Fruit fly (Drosophila melanogaster) whole organism, pupa: Measurements from ENCODE around the gene CG17672.

Experiments used
- CG10348 ChIP-seq: fragments of 200-800 bp; sonication (Bioruptor generic); IDR thresholded peaks from 2 replicates; pipeline ENCODE4 v1.3.6; 2022; ENCODE audit warnings: missing biosample characterization, missing genetic modification characterization
- CG12605 ChIP-seq: fragments of 200-800 bp; sonication (Bioruptor generic); IDR thresholded peaks from 2 replicates; pipeline ENCODE4 v1.3.6; 2022; ENCODE audit warnings: missing biosample characterization, missing genetic modification characterization
- CG13204 ChIP-seq: fragments of 200-800 bp; sonication (Bioruptor generic); optimal IDR thresholded peaks from 2 replicates; lab custom pipeline; 2018; ENCODE audit warnings: missing biosample characterization, mild to moderate bottlenecking, missing genetic modification characterization, moderate library complexity
- CG14655 ChIP-seq: fragments of 200-800 bp; sonication (Bioruptor generic); optimal IDR thresholded peaks from 3 replicates; lab custom pipeline; 2017; ENCODE audit warnings: mild to moderate bottlenecking, missing biosample characterization, missing genetic modification reagents, missing genetic modification characterization
- CG15710 ChIP-seq: fragments of 200-800 bp; sonication (Bioruptor generic); optimal IDR thresholded peaks from 2 replicates; lab custom pipeline; 2018; ENCODE audit warnings: missing biosample characterization, mild to moderate bottlenecking, missing genetic modification characterization, moderate library complexity
- CG17806 ChIP-seq: fragments of 200-800 bp; sonication (Bioruptor generic); optimal IDR thresholded peaks from 2 replicates; lab custom pipeline; 2018; ENCODE audit warnings: missing biosample characterization, mild to moderate bottlenecking, missing genetic modification characterization, moderate library complexity
- CG32121 ChIP-seq: fragments of 200-800 bp; sonication (Bioruptor generic); IDR thresholded peaks from 2 replicates; pipeline ENCODE4 v1.3.6; 2022; ENCODE audit warnings: missing biosample characterization, missing genetic modification characterization
- CG34367 ChIP-seq: fragments of 200-800 bp; sonication (Bioruptor generic); optimal IDR thresholded peaks from 2 replicates; lab custom pipeline; 2018; ENCODE audit warnings: missing biosample characterization, mild to moderate bottlenecking, missing genetic modification characterization
- CG4496 ChIP-seq: fragments of 200-800 bp; sonication (Bioruptor generic); IDR thresholded peaks from 3 replicates; pipeline ENCODE4 v1.3.6; 2022; ENCODE audit warnings: missing biosample characterization, missing genetic modification characterization
- CG8159 ChIP-seq: fragments of 200-800 bp; sonication (Bioruptor generic); optimal IDR thresholded peaks from 3 replicates; lab custom pipeline; 2018; ENCODE audit warnings: missing biosample characterization, mild to moderate bottlenecking, missing genetic modification characterization, moderate library complexity
- CG8301 ChIP-seq: fragments of 200-800 bp; sonication (Bioruptor generic); optimal IDR thresholded peaks from 2 replicates; lab custom pipeline; 2018; ENCODE audit warnings: missing biosample characterization, mild to moderate bottlenecking, missing genetic modification characterization
- CG9948 ChIP-seq: fragments of 200-800 bp; sonication (Bioruptor generic); optimal IDR thresholded peaks from 2 replicates; lab custom pipeline; 2018; ENCODE audit warnings: missing biosample characterization, mild to moderate bottlenecking, missing genetic modification characterization, moderate library complexity
- D1 ChIP-seq: fragments of 200-800 bp; sonication (Bioruptor generic); optimal IDR thresholded peaks from 2 replicates; lab custom pipeline; 2018; ENCODE audit warnings: missing biosample characterization, mild to moderate bottlenecking, missing genetic modification characterization, moderate library complexity
- EcR ChIP-seq: fragments of 200-800 bp; sonication (Bioruptor generic); optimal IDR thresholded peaks from 3 replicates; lab custom pipeline; 2019; ENCODE audit warnings: missing biosample characterization, missing genetic modification characterization, mild to moderate bottlenecking, moderate library complexity, missing genetic modification reagents
- Ets98B ChIP-seq: fragments of 200-800 bp; sonication (Bioruptor generic); IDR thresholded peaks from 2 replicates; pipeline ENCODE4 v1.3.6; 2022; ENCODE audit warnings: missing biosample characterization, missing genetic modification characterization
- Pif1A ChIP-seq: fragments of 200-800 bp; sonication (Bioruptor generic); optimal IDR thresholded peaks from 3 replicates; lab custom pipeline; 2016; ENCODE audit warnings: missing biosample characterization, missing genetic modification characterization
- Pif1B ChIP-seq: fragments of 200-800 bp; sonication (Bioruptor generic); optimal IDR thresholded peaks from 3 replicates; lab custom pipeline; 2016; ENCODE audit warnings: missing biosample characterization, missing genetic modification characterization
- Snoo ChIP-seq: fragments of 200-800 bp; sonication (Bioruptor generic); optimal IDR thresholded peaks from 3 replicates; lab custom pipeline; 2017; ENCODE audit warnings: missing biosample characterization, mild to moderate bottlenecking, missing genetic modification characterization, inconsistent platforms
- fd96Ca ChIP-seq: fragments of 200-800 bp; sonication (Bioruptor generic); IDR thresholded peaks from 3 replicates; pipeline ENCODE4 v1.3.6; 2022; ENCODE audit warnings: missing biosample characterization, missing genetic modification characterization
- gl ChIP-seq: fragments of 200-800 bp; sonication (Bioruptor generic); optimal IDR thresholded peaks from 2 replicates; lab custom pipeline; 2018; ENCODE audit warnings: missing biosample characterization, mild to moderate bottlenecking, missing genetic modification characterization
- rn ChIP-seq: fragments of 200-800 bp; sonication (Bioruptor generic); IDR thresholded peaks from 2 replicates; pipeline ENCODE4 v1.3.6; 2022; ENCODE audit warnings: missing biosample characterization, missing genetic modification characterization

CG17672 gene

dm6 chr3L:13041292-13042067 lies 12.7 kb downstream of the CG17672 start, which contains the start of gene RpS4:
TSS of gene RpS4 (plus strand) at chr3L:13041756.
- peak; percentile 86 for TF ChIP-seq gl (tag; lab: Kevin White, UChicago)
- TF ChIP-seq CG14655 (GFP tag; lab: Kevin White, UChicago), result no peak
- TF ChIP-seq CG32121 (GFP tag; lab: Robert Waterston, UW), result no peak; the same call in 1 of the 2 replicates
- TF ChIP-seq Pif1B (GFP tag; lab: Kevin White, UChicago), result peak; percentile 53
- TF ChIP-seq D1 (tag; lab: Kevin White, UChicago), result no peak
- peak; percentile 72 for TF ChIP-seq Ets98B (GFP tag; lab: Robert Waterston, UW)
- peak; percentile 51 for TF ChIP-seq CG8301
- TF ChIP-seq Snoo (tag; lab: Kevin White, UChicago), result peak; percentile 96
- peak; percentile 92 for TF ChIP-seq CG4496
- TF ChIP-seq CG34367, result peak; percentile 87
- no peak for TF ChIP-seq CG10348 (GFP tag; lab: Robert Waterston, UW)
- TF ChIP-seq Pif1A (GFP tag; lab: Kevin White, UChicago), result peak; percentile 75
- TF ChIP-seq rn (GFP tag; lab: Robert Waterston, UW), result 0 out of 2 replicates have a peak, but pooled peaks have one; percentile 7
- TF ChIP-seq CG12605 (GFP tag; lab: Robert Waterston, UW), result peak; percentile 76
- TF ChIP-seq CG15710, result peak; percentile 59
- TF ChIP-seq CG17806, result peak; percentile 47
- TF ChIP-seq CG8159, result peak; percentile 62
- TF ChIP-seq CG13204 (GFP tag; lab: Kevin White, UChicago), result peak; percentile 92
- TF ChIP-seq CG9948 (tag; lab: Kevin White, UChicago), result peak; percentile 36
- TF ChIP-seq, all 21 proteins: peak for 15

- TF ChIP-seq Ets98B (GFP tag; lab: Robert Waterston, UW) (no peak), EcR (GFP tag; lab: Kevin White, UChicago) (peak; percentile 53), gl (tag; lab: Kevin White, UChicago) (peak; percentile 70), Snoo (tag; lab: Kevin White, UChicago) (peak; percentile 9), CG32121 (GFP tag; lab: Robert Waterston, UW) (peak; percentile 41; the same call in 1 of the 2 replicates), CG15710 (peak; percentile 8)
These were observed 15.6 kb downstream of the CG17672 start, which contains the start of gene Syx13 for dm6 chr3L:13044335-13044814. TSS of gene Syx13 (plus strand) at chr3L:13044434.

dm6 chr3L:13046758-13047157 lies 18.0 kb downstream of the CG17672 start, which contains the start of gene CG11279:
TSS of gene CG11279 (plus strand) at chr3L:13046977.
- TF ChIP-seq CG32121 (GFP tag; lab: Robert Waterston, UW), result no peak
- TF ChIP-seq CG12605 (GFP tag; lab: Robert Waterston, UW), result no peak
- no peak for TF ChIP-seq Ets98B (GFP tag; lab: Robert Waterston, UW)

dm6 chr3L:13049671-13050070 lies 20.9 kb downstream of the CG17672 start:
- TF ChIP-seq CG15710 (peak; percentile 20), CG13204 (GFP tag; lab: Kevin White, UChicago) (peak; percentile 4), CG8159 (peak; percentile 63), CG17806 (peak; percentile 38), gl (tag; lab: Kevin White, UChicago) (no peak), CG8301 (peak; percentile 40), EcR (GFP tag; lab: Kevin White, UChicago) (peak; percentile 16), CG9948 (tag; lab: Kevin White, UChicago) (peak; percentile 57), Pif1B (GFP tag; lab: Kevin White, UChicago) (peak; percentile 36), CG4496 (no peak), fd96Ca (GFP tag; lab: Robert Waterston, UW) (no peak), Pif1A (GFP tag; lab: Kevin White, UChicago) (peak; percentile 52)
- TF ChIP-seq, all 21 proteins: peak for 9

dm6 chr3L:13050675-13051202 lies 22.0 kb downstream of the CG17672 start:
- TF ChIP-seq gl (tag; lab: Kevin White, UChicago), result no peak

dm6 chr3L:13058429-13058828 lies 29.7 kb downstream of the CG17672 start:
- no peak for TF ChIP-seq CG34367
- no peak for TF ChIP-seq CG17806
- TF ChIP-seq CG15710, result no peak
- no peak for TF ChIP-seq EcR (GFP tag; lab: Kevin White, UChicago)
- TF ChIP-seq CG8159, result no peak
- TF ChIP-seq Pif1B (GFP tag; lab: Kevin White, UChicago), result no peak
- no peak for TF ChIP-seq Snoo (tag; lab: Kevin White, UChicago)
- no peak for TF ChIP-seq CG4496
- TF ChIP-seq CG10348 (GFP tag; lab: Robert Waterston, UW), result no peak
- no peak for TF ChIP-seq Pif1A (GFP tag; lab: Kevin White, UChicago)
- no peak for TF ChIP-seq Ets98B (GFP tag; lab: Robert Waterston, UW)
- TF ChIP-seq D1 (tag; lab: Kevin White, UChicago), result no peak
- TF ChIP-seq rn (GFP tag; lab: Robert Waterston, UW), result no peak
- no peak for TF ChIP-seq CG13204 (GFP tag; lab: Kevin White, UChicago)
- TF ChIP-seq fd96Ca (GFP tag; lab: Robert Waterston, UW), result no peak
